Worm (Caenorhabditis elegans): ENCODE measurements around the gene fos-1.

DNA sequence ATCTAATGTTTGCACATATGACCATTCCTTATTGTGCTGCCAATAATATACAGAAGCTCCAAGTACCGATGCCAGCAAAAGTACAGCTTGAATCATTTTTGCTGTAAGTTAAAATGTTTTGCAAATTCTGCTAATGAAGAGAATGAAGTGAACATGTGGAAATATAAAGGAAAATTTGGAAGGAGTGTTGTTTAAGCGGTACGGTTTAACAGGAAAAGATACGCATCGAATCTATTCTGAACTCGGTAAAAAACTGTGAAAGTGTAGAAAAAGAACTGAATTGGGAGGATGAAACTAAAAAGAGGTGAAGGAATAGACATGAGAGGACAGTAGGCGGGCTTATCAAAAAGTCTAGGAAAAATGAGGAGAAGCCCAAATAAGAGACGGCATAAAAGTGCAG is 59.9 kb downstream of the fos-1 start, which contains the start of gene Y38A10A.2:
- TF ChIP-seq ztf-29 (GFP tag; IDR thresholded peaks at IDR 0.05), result no peak
- no peak for TF ChIP-seq klf-2 (GFP tag; conservative IDR thresholded peaks at IDR 0.05)
- no peak for TF ChIP-seq ref-1 (GFP tag; conservative IDR thresholded peaks at IDR 0.05)
- no peak for TF ChIP-seq ztf-23 (GFP tag; IDR thresholded peaks at IDR 0.05)
- TF ChIP-seq cog-1 (tag; optimal IDR thresholded peaks at IDR 0.05), result no peak
- TF ChIP-seq flt-1 (GFP tag; IDR thresholded peaks at IDR 0.05), result no peak
